Worm (Caenorhabditis elegans) whole organism, young adult: ENCODE data around the gene dolk-1.

Experiments
- B0261.1 ChIP-seq: sonication (generic microtip); optimal IDR thresholded peaks from 2 replicates; lab custom pipeline; 2016; ENCODE audit warnings: mild to moderate bottlenecking, missing genetic modification characterization, moderate library complexity, missing compliant biosample characterization
- F55B11.4 ChIP-seq: sonication (generic microtip); optimal IDR thresholded peaks from 2 replicates; lab custom pipeline; 2016; ENCODE audit warnings: missing compliant biosample characterization, missing genetic modification characterization, borderline replicate concordance; ENCODE audit not compliant: insufficient read depth
- F57A8.1 ChIP-seq: fragments of 200-800 bp; sonication (Bioruptor generic); optimal IDR thresholded peaks from 2 replicates; lab custom pipeline; 2018; ENCODE audit warnings: mild to moderate bottlenecking, missing genetic modification characterization, moderate library complexity, missing compliant biosample characterization
- ama-1 ChIP-seq, 3 experiments: fragments of 150-350 bp in 1 of 3; sonication (generic microtip) in 2 of 3; optimal IDR thresholded peaks; 2 replicates each; lab custom pipeline; 2014 to 2018; ENCODE audit warnings: missing biosample characterization in 2 of 3, missing genetic modification characterization in 2 of 3, missing genetic modification reagents in 2 of 3
- die-1 ChIP-seq: sonication (generic microtip); optimal IDR thresholded peaks from 2 replicates; lab custom pipeline; 2016; ENCODE audit warnings: missing genotype, mild to moderate bottlenecking, missing genetic modification characterization, missing compliant biosample characterization
- hmg-1.2 ChIP-seq: fragments of 200-800 bp; sonication (Bioruptor generic); IDR thresholded peaks from 2 replicates; pipeline ENCODE4 v1.3.6; 2022; ENCODE audit warnings: missing genetic modification reagents, missing genetic modification characterization, missing compliant biosample characterization
- lir-1 ChIP-seq: fragments of 200-800 bp; sonication (Bioruptor generic); conservative IDR thresholded peaks from 2 replicates; pipeline ENCODE4 v1.3.6; 2022; ENCODE audit warnings: missing genetic modification reagents, missing genetic modification characterization, missing compliant biosample characterization
- pha-4 ChIP-seq: fragments of 150-350 bp; sonication (generic microtip); optimal IDR thresholded peaks from 2 replicates; lab custom pipeline; 2014; ENCODE audit warnings: missing biosample characterization, missing genetic modification reagents, missing genetic modification characterization
- rcor-1 ChIP-seq: fragments of 200-800 bp; sonication (Bioruptor generic); IDR thresholded peaks from 2 replicates; pipeline ENCODE4 v1.3.6; 2022; ENCODE audit warnings: missing genetic modification reagents, missing genetic modification characterization, missing compliant biosample characterization
- repo-1 ChIP-seq: sonication (generic microtip); optimal IDR thresholded peaks from 2 replicates; lab custom pipeline; 2017; ENCODE audit warnings: mild to moderate bottlenecking, missing genetic modification characterization, missing compliant biosample characterization
- unc-62 ChIP-seq: fragments of 150-350 bp; optimal IDR thresholded peaks from 2 replicates; lab custom pipeline; 2014; ENCODE audit warnings: missing biosample characterization, missing genetic modification reagents, missing genetic modification characterization

ce11 chrIII:11936668-11937276 lies 3.3 kb upstream of the dolk-1 start:
- TF ChIP-seq hmg-1.2 (GFP tag; lab: Robert Waterston, UW) (no peak), die-1 (no peak), pha-4 (tag; lab: Kevin White, UChicago) (no peak), repo-1 (tag; lab: Kevin White, UChicago) (no peak), F55B11.4 (tag; lab: Kevin White, UChicago) (no peak), rcor-1 (GFP tag; lab: Robert Waterston, UW) (no peak), unc-62 (GFP tag; lab: Kevin White, UChicago) (no peak), ama-1 (optimal IDR thresholded peaks at IDR 0.05; lab: Kevin White, UChicago) (no peak), ama-1 (GFP tag; optimal IDR thresholded peaks at IDR 0.05; lab: Kevin White, UChicago) (no peak), lir-1 (GFP tag; lab: Robert Waterston, UW) (no peak), F57A8.1 (GFP tag; lab: Kevin White, UChicago) (no peak), B0261.1 (no peak)
